Fruit fly (Drosophila melanogaster) whole organism, embryonic: ENCODE data around the gene shd.

Source experiments
- BtbVII ChIP-seq: fragments of 200-800 bp; sonication (Bioruptor generic); optimal IDR thresholded peaks from 3 replicates; lab custom pipeline; 2017; ENCODE audit warnings: missing biosample characterization, mild to moderate bottlenecking, missing genetic modification characterization
- CG10209 ChIP-seq: fragments of 200-800 bp; sonication (Bioruptor generic); optimal IDR thresholded peaks from 3 replicates; lab custom pipeline; 2017; ENCODE audit warnings: missing biosample characterization, mild to moderate bottlenecking, missing genetic modification characterization, missing genetic modification reagents
- CG10959 ChIP-seq: fragments of 200-800 bp; sonication (Bioruptor generic); IDR thresholded peaks from 2 replicates; pipeline ENCODE4 v1.3.6; 2022; ENCODE audit warnings: missing biosample characterization, missing genetic modification characterization
- CG14441 ChIP-seq: fragments of 200-800 bp; sonication (Bioruptor generic); IDR thresholded peaks from 2 replicates; pipeline ENCODE4 v1.3.6; 2022; ENCODE audit warnings: missing biosample characterization, missing genetic modification characterization
- CG14710 ChIP-seq: fragments of 200-800 bp; sonication (Bioruptor generic); optimal IDR thresholded peaks from 3 replicates; lab custom pipeline; 2019; ENCODE audit warnings: missing biosample characterization, mild to moderate bottlenecking, missing genetic modification characterization, moderate library complexity
- CG15011 ChIP-seq: fragments of 200-800 bp; sonication (Bioruptor generic); optimal IDR thresholded peaks from 3 replicates; lab custom pipeline; 2018; ENCODE audit warnings: missing biosample characterization, mild to moderate bottlenecking, missing genetic modification characterization
- CG17359 ChIP-seq: fragments of 200-800 bp; sonication (Bioruptor generic); optimal IDR thresholded peaks from 3 replicates; lab custom pipeline; 2018; ENCODE audit warnings: missing biosample characterization, mild to moderate bottlenecking, missing genetic modification characterization, moderate library complexity
- CG18262 ChIP-seq: fragments of 200-800 bp; optimal IDR thresholded peaks from 3 replicates; lab custom pipeline; 2019; ENCODE audit warnings: missing biosample characterization, mild to moderate bottlenecking, missing genetic modification characterization, moderate library complexity
- CG1832 ChIP-seq: fragments of 200-800 bp; sonication (Bioruptor generic); optimal IDR thresholded peaks from 2 replicates; lab custom pipeline; 2017; ENCODE audit warnings: missing biosample characterization, mild to moderate bottlenecking, missing genetic modification characterization, inconsistent platforms
- CG18764 ChIP-seq: fragments of 200-800 bp; sonication (Bioruptor generic); optimal IDR thresholded peaks from 3 replicates; lab custom pipeline; 2016; ENCODE audit warnings: missing biosample characterization, missing genetic modification characterization
- CG3065 ChIP-seq: fragments of 200-800 bp; sonication (Bioruptor generic); optimal IDR thresholded peaks from 2 replicates; lab custom pipeline; 2016; ENCODE audit warnings: missing biosample characterization, missing genetic modification characterization
- CG4360 ChIP-seq: fragments of 200-800 bp; sonication (Bioruptor generic); IDR thresholded peaks from 2 replicates; pipeline ENCODE4 v1.3.6; 2022; ENCODE audit warnings: missing biosample characterization, missing genetic modification characterization
- CG4820 ChIP-seq: fragments of 200-800 bp; sonication (Bioruptor generic); optimal IDR thresholded peaks from 3 replicates; lab custom pipeline; 2016; ENCODE audit warnings: missing biosample characterization, missing genetic modification characterization
- CG5180 ChIP-seq: fragments of 200-800 bp; sonication (Bioruptor generic); optimal IDR thresholded peaks from 3 replicates; lab custom pipeline; 2017; ENCODE audit warnings: missing biosample characterization, missing genetic modification characterization, mild to moderate bottlenecking, moderate library complexity, missing genetic modification reagents
- CG6791 ChIP-seq: fragments of 200-800 bp; sonication (Bioruptor generic); IDR thresholded peaks from 3 replicates; pipeline ENCODE4 v1.3.6; 2022; ENCODE audit warnings: missing biosample characterization, missing genetic modification characterization; ENCODE audit not compliant: partially characterized antibody
- CG6813 ChIP-seq: fragments of 200-800 bp; sonication (Bioruptor generic); optimal IDR thresholded peaks from 2 replicates; lab custom pipeline; 2017; ENCODE audit warnings: missing biosample characterization, missing genetic modification characterization, mild to moderate bottlenecking, moderate library complexity, missing genetic modification reagents
- CG7987 ChIP-seq: fragments of 200-800 bp; sonication (Bioruptor generic); optimal IDR thresholded peaks from 2 replicates; lab custom pipeline; 2018; ENCODE audit warnings: missing biosample characterization, mild to moderate bottlenecking, missing genetic modification characterization, moderate library complexity
- CG8089 ChIP-seq: fragments of 200-800 bp; sonication (Bioruptor generic); optimal IDR thresholded peaks from 3 replicates; lab custom pipeline; 2016; ENCODE audit warnings: missing biosample characterization, missing genetic modification characterization
- CG9609 ChIP-seq: fragments of 200-800 bp; sonication (Bioruptor generic); optimal IDR thresholded peaks from 3 replicates; lab custom pipeline; 2016; ENCODE audit warnings: missing biosample characterization, missing genetic modification characterization
- CG9817 ChIP-seq: fragments of 200-800 bp; sonication (Bioruptor generic); optimal IDR thresholded peaks from 2 replicates; lab custom pipeline; 2018; ENCODE audit warnings: missing biosample characterization, mild to moderate bottlenecking, missing genetic modification characterization, moderate library complexity
- CrebB ChIP-seq: fragments of 200-800 bp; sonication (Bioruptor generic); optimal IDR thresholded peaks from 3 replicates; lab custom pipeline; 2018; ENCODE audit warnings: missing biosample characterization, mild to moderate bottlenecking, missing genetic modification characterization
- ERR ChIP-seq: fragments of 200-800 bp; sonication (Bioruptor generic); optimal IDR thresholded peaks from 2 replicates; lab custom pipeline; 2016; ENCODE audit warnings: missing biosample characterization, missing genetic modification characterization
- Ets97D ChIP-seq: fragments of 200-800 bp; sonication (Bioruptor generic); optimal IDR thresholded peaks from 3 replicates; lab custom pipeline; 2016; ENCODE audit warnings: missing biosample characterization, missing genetic modification characterization
- HLH54F ChIP-seq: fragments of 200-800 bp; sonication (Bioruptor generic); optimal IDR thresholded peaks from 3 replicates; lab custom pipeline; 2016; ENCODE audit warnings: missing biosample characterization, missing genetic modification characterization
- MTF-1 ChIP-seq: fragments of 200-800 bp; sonication (Bioruptor generic); optimal IDR thresholded peaks from 2 replicates; lab custom pipeline; 2018; ENCODE audit warnings: missing biosample characterization, mild to moderate bottlenecking, missing genetic modification characterization, borderline replicate concordance
- Pdp1 ChIP-seq, 2 experiments: fragments of 200-800 bp; sonication (Bioruptor generic); optimal IDR thresholded peaks; 3 replicates each; lab custom pipeline; 2016; ENCODE audit warnings: missing biosample characterization in 2 of 2, missing genetic modification characterization in 2 of 2, mild to moderate bottlenecking in 1 of 2, moderate library complexity in 1 of 2
- al ChIP-seq: fragments of 200-800 bp; sonication (Bioruptor generic); IDR thresholded peaks from 2 replicates; pipeline ENCODE4 v1.3.6; 2022; ENCODE audit warnings: missing biosample characterization, missing genetic modification characterization
- bbx ChIP-seq: fragments of 200-800 bp; sonication (Bioruptor generic); IDR thresholded peaks from 2 replicates; pipeline ENCODE4 v1.3.6; 2022; ENCODE audit warnings: missing biosample characterization, missing genetic modification characterization; ENCODE audit not compliant: partially characterized antibody
- bowl ChIP-seq: fragments of 200-800 bp; sonication (Bioruptor generic); IDR thresholded peaks from 2 replicates; pipeline ENCODE4 v1.3.6; 2022; ENCODE audit warnings: missing biosample characterization, missing genetic modification characterization
- crol ChIP-seq: fragments of 200-800 bp; sonication (Bioruptor generic); IDR thresholded peaks from 2 replicates; pipeline ENCODE4 v1.3.6; 2022; ENCODE audit warnings: missing biosample characterization, missing genetic modification characterization
- exex ChIP-seq: fragments of 200-800 bp; sonication (Bioruptor generic); optimal IDR thresholded peaks from 4 replicates; lab custom pipeline; 2018; ENCODE audit warnings: missing biosample characterization, mild to moderate bottlenecking, missing genetic modification characterization, moderate library complexity
- gce ChIP-seq: fragments of 200-800 bp; sonication (Bioruptor generic); IDR thresholded peaks from 3 replicates; pipeline ENCODE4 v1.3.6; 2022; ENCODE audit warnings: missing biosample characterization, missing genetic modification characterization
- gcm ChIP-seq: fragments of 200-800 bp; sonication (Bioruptor generic); optimal IDR thresholded peaks from 2 replicates; lab custom pipeline; 2019; ENCODE audit warnings: missing biosample characterization, mild to moderate bottlenecking, missing genetic modification characterization, moderate library complexity
- hbn ChIP-seq: fragments of 200-800 bp; sonication (Bioruptor generic); IDR thresholded peaks from 2 replicates; pipeline ENCODE4 v1.3.6; 2022; ENCODE audit warnings: missing biosample characterization, missing genetic modification characterization; ENCODE audit not compliant: partially characterized antibody
- ind ChIP-seq: fragments of 200-800 bp; sonication (Bioruptor generic); optimal IDR thresholded peaks from 3 replicates; lab custom pipeline; 2016; ENCODE audit warnings: missing biosample characterization, missing genetic modification characterization
- klu ChIP-seq: fragments of 200-800 bp; sonication (Bioruptor generic); IDR thresholded peaks from 2 replicates; pipeline ENCODE4 v1.3.6; 2022; ENCODE audit warnings: missing biosample characterization, missing genetic modification characterization
- lab ChIP-seq: fragments of 200-800 bp; sonication (Bioruptor generic); optimal IDR thresholded peaks from 3 replicates; lab custom pipeline; 2017; ENCODE audit warnings: missing biosample characterization, missing genetic modification characterization, mild to moderate bottlenecking, moderate library complexity, missing genetic modification reagents
- lmd ChIP-seq: fragments of 200-800 bp; sonication (Bioruptor generic); IDR thresholded peaks from 2 replicates; pipeline ENCODE4 v1.3.6; 2022; ENCODE audit warnings: missing biosample characterization, missing genetic modification characterization
- onecut ChIP-seq: fragments of 200-800 bp; sonication (Bioruptor generic); IDR thresholded peaks from 2 replicates; pipeline ENCODE4 v1.3.6; 2022; ENCODE audit warnings: missing biosample characterization, missing genetic modification characterization
- otp ChIP-seq: fragments of 200-800 bp; sonication (Bioruptor generic); IDR thresholded peaks from 3 replicates; pipeline ENCODE4, ENCODE4 v1.3.6; 2022; ENCODE audit warnings: missing biosample characterization, missing genetic modification characterization
- pho ChIP-seq: fragments of 200-800 bp; sonication (Bioruptor generic); optimal IDR thresholded peaks from 2 replicates; lab custom pipeline; 2016; ENCODE audit warnings: missing biosample characterization, missing genetic modification characterization
- ranshi ChIP-seq: fragments of 200-800 bp; sonication (Bioruptor generic); IDR thresholded peaks from 2 replicates; pipeline ENCODE4 v1.3.6; 2022; ENCODE audit warnings: missing biosample characterization, missing genetic modification characterization
- row ChIP-seq: fragments of 200-800 bp; sonication (Bioruptor generic); IDR thresholded peaks from 3 replicates; pipeline ENCODE4 v1.3.6; 2022; ENCODE audit warnings: missing biosample characterization, missing genetic modification characterization
- run ChIP-seq: fragments of 200-800 bp; sonication (Bioruptor generic); optimal IDR thresholded peaks from 3 replicates; lab custom pipeline; 2018; ENCODE audit warnings: missing biosample characterization, mild to moderate bottlenecking, missing genetic modification characterization
- sob ChIP-seq: fragments of 200-800 bp; sonication (Bioruptor generic); IDR thresholded peaks from 2 replicates; pipeline ENCODE4 v1.3.6; 2022; ENCODE audit warnings: missing biosample characterization, missing genetic modification characterization
- sqz ChIP-seq: fragments of 200-800 bp; sonication (Bioruptor generic); optimal IDR thresholded peaks from 3 replicates; lab custom pipeline; 2018; ENCODE audit warnings: missing biosample characterization, mild to moderate bottlenecking, missing genetic modification characterization
- tin ChIP-seq: fragments of 200-800 bp; sonication (Bioruptor generic); optimal IDR thresholded peaks from 3 replicates; lab custom pipeline; 2016; ENCODE audit warnings: missing biosample characterization, missing genetic modification characterization
- tio ChIP-seq: fragments of 200-800 bp; sonication (Bioruptor generic); optimal IDR thresholded peaks from 2 replicates; lab custom pipeline; 2017; ENCODE audit warnings: missing biosample characterization, missing genetic modification characterization, inconsistent platforms
- zfh2 ChIP-seq: fragments of 200-800 bp; sonication (Bioruptor generic); optimal IDR thresholded peaks from 2 replicates; lab custom pipeline; 2016; ENCODE audit warnings: missing biosample characterization, missing genetic modification characterization

shd gene

DNA sequence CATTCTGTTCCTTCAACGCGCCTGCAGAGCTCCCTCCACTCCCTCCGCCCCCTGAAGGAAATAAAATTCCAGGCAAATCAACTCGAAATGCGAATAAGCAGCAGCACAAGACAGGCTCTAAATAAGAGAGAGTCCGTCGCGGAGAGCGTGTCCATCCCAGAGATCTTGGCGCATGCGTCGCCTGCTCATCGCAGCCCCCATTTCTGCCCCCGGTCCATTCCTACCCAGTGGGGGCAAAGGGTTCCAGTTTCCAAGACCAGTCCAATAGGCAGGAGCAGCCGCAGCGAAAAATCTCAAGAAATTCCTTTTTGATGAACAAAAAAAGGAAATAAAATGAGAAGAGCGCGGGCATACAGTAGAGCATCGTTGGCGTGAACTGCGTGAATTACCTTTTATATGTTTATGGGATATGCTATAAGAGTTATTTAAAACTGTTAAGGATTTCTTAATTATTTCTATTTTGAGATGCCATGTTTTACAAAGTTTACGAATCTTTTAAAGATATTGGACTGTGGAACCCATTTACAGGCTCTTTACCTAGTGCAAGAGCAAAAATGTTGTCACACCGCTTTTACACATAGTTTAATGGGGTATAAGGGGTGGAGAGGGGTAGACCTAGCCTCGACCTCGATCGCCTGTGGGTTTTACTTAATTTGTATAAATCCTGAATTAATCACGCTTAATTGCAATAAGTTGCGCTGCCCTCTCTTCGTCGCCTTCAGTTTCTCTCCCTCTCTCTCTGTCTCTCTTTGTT, 19.9 kb downstream of the shd start (continued):
- TF ChIP-seq CG15011 (GFP tag; lab: Kevin White, UChicago) (no peak), CG14441 (GFP tag; lab: Robert Waterston, UW) (no peak), exex (tag; lab: Kevin White, UChicago) (no peak), gce (GFP tag; lab: Robert Waterston, UW) (no peak), CG14710 (tag; lab: Kevin White, UChicago) (peak; percentile 19), CG3065 (GFP tag; lab: Kevin White, UChicago) (no peak), lmd (GFP tag; lab: Robert Waterston, UW) (peak; percentile 43; the same call in 1 of the 2 replicates), CG4820 (peak; percentile 37), ERR (no peak), CG6791 (GFP tag; lab: Robert Waterston, UW) (no peak), bbx (GFP tag; lab: Robert Waterston, UW) (no peak), CG18262 (peak; percentile 39), CG17359 (peak; percentile 27), klu (no peak), CrebB (no peak), gcm (GFP tag; lab: Kevin White, UChicago) (peak; percentile 10), CG18764 (no peak), crol (GFP tag; lab: Robert Waterston, UW) (no peak), ind (GFP tag; lab: Kevin White, UChicago) (peak; percentile 35), Pdp1 (GFP tag; optimal IDR thresholded peaks at IDR 0.05; lab: Kevin White, UChicago) (peak in 1 of 2 experiments; percentile 28), Ets97D (GFP tag; lab: Kevin White, UChicago) (no peak), CG6813 (GFP tag; lab: Kevin White, UChicago) (peak; percentile 27), run (tag; lab: Kevin White, UChicago) (no peak), al (no peak), zfh2 (GFP tag; lab: Kevin White, UChicago) (no peak), bowl (GFP tag; lab: Robert Waterston, UW) (no peak), hbn (GFP tag; lab: Robert Waterston, UW) (no peak), onecut (GFP tag; lab: Robert Waterston, UW) (no peak), CG10209 (GFP tag; lab: Kevin White, UChicago) (no peak), CG4360 (no peak), sob (GFP tag; lab: Robert Waterston, UW) (no peak), CG9817 (tag; lab: Kevin White, UChicago) (peak; percentile 12), CG8089 (no peak), ranshi (GFP tag; lab: Robert Waterston, UW) (peak; percentile 47), CG7987 (no peak), CG10959 (GFP tag; lab: Robert Waterston, UW) (0 out of 2 replicates have a peak, but pooled peaks have one; percentile 20), lab (no peak), tio (GFP tag; lab: Kevin White, UChicago) (no peak), pho (GFP tag; lab: Kevin White, UChicago) (no peak), CG9609 (no peak), CG5180 (GFP tag; lab: Kevin White, UChicago) (no peak), BtbVII (GFP tag; lab: Kevin White, UChicago) (no peak), row (GFP tag; lab: Robert Waterston, UW) (peak; percentile 56; the same call in 2 of the 3 replicates), tin (GFP tag; lab: Kevin White, UChicago) (peak; percentile 25), otp (GFP tag; lab: Robert Waterston, UW) (0 out of 3 replicates have a peak, but pooled peaks have one; percentile 49), sqz (GFP tag; lab: Kevin White, UChicago) (no peak), CG1832 (GFP tag; lab: Kevin White, UChicago) (no peak), HLH54F (GFP tag; lab: Kevin White, UChicago) (no peak), MTF-1 (GFP tag; lab: Kevin White, UChicago) (no peak)
